Fruit fly (Drosophila melanogaster) whole organism, embryonic: ENCODE results near the gene hd.

Source experiments
- Asciz ChIP-seq: fragments of 200-800 bp; sonication (Bioruptor generic); optimal IDR thresholded peaks from 2 replicates; lab custom pipeline; 2017; ENCODE audit warnings: missing biosample characterization, mild to moderate bottlenecking, missing genetic modification characterization, missing genetic modification reagents
- B-H1 ChIP-seq: fragments of 200-800 bp; sonication (Bioruptor generic); IDR thresholded peaks from 3 replicates; pipeline ENCODE4 v1.3.6; 2022; ENCODE audit warnings: missing biosample characterization, missing genetic modification characterization
- CG10654 ChIP-seq: fragments of 200-800 bp; sonication (Bioruptor generic); optimal IDR thresholded peaks from 2 replicates; lab custom pipeline; 2016; ENCODE audit warnings: missing biosample characterization, missing genetic modification characterization
- CG11696 ChIP-seq: fragments of 200-800 bp; sonication (Bioruptor generic); IDR thresholded peaks from 2 replicates; pipeline ENCODE4 v1.3.6; 2022; ENCODE audit warnings: missing biosample characterization, missing genetic modification characterization
- CG12769 ChIP-seq: fragments of 200-800 bp; sonication (Bioruptor generic); optimal IDR thresholded peaks from 2 replicates; lab custom pipeline; 2019; ENCODE audit warnings: missing biosample characterization, mild to moderate bottlenecking, missing genetic modification characterization, moderate library complexity
- CG14441 ChIP-seq: fragments of 200-800 bp; sonication (Bioruptor generic); IDR thresholded peaks from 2 replicates; pipeline ENCODE4 v1.3.6; 2022; ENCODE audit warnings: missing biosample characterization, missing genetic modification characterization
- CG14667 ChIP-seq: fragments of 200-800 bp; sonication (Bioruptor generic); IDR thresholded peaks from 2 replicates; pipeline ENCODE4 v1.3.6; 2022; ENCODE audit warnings: missing biosample characterization, missing genetic modification characterization
- CG15073 ChIP-seq: fragments of 200-800 bp; sonication (Bioruptor generic); optimal IDR thresholded peaks from 2 replicates; lab custom pipeline; 2016; ENCODE audit warnings: missing biosample characterization, missing genetic modification characterization
- CG1529 ChIP-seq: fragments of 200-800 bp; sonication (Bioruptor generic); optimal IDR thresholded peaks from 3 replicates; lab custom pipeline; 2018; ENCODE audit warnings: missing biosample characterization, missing genetic modification characterization
- CG30403 ChIP-seq: fragments of 200-800 bp; sonication (Bioruptor generic); optimal IDR thresholded peaks from 3 replicates; lab custom pipeline; 2016; ENCODE audit warnings: missing biosample characterization, missing genetic modification characterization
- CG31365 ChIP-seq: fragments of 200-800 bp; sonication (Bioruptor generic); optimal IDR thresholded peaks from 2 replicates; lab custom pipeline; 2018; ENCODE audit warnings: missing biosample characterization, mild to moderate bottlenecking, missing genetic modification characterization
- CG32532 ChIP-seq: fragments of 200-800 bp; sonication (Bioruptor generic); IDR thresholded peaks from 2 replicates; pipeline ENCODE4 v1.3.6; 2022; ENCODE audit warnings: missing biosample characterization, missing genetic modification characterization
- CG3726 ChIP-seq: fragments of 200-800 bp; sonication (Bioruptor generic); IDR thresholded peaks from 3 replicates; pipeline ENCODE4, ENCODE4 v1.3.6; 2022; ENCODE audit warnings: missing biosample characterization, missing genetic modification characterization
- CG4617 ChIP-seq: fragments of 200-800 bp; sonication (Bioruptor generic); optimal IDR thresholded peaks from 3 replicates; lab custom pipeline; 2016; ENCODE audit warnings: missing biosample characterization, missing genetic modification characterization, borderline replicate concordance
- CG4707 ChIP-seq: fragments of 200-800 bp; sonication (Bioruptor generic); optimal IDR thresholded peaks from 2 replicates; lab custom pipeline; 2018; ENCODE audit warnings: missing biosample characterization, mild to moderate bottlenecking, missing genetic modification characterization, moderate library complexity
- CG4730 ChIP-seq: fragments of 200-800 bp; sonication (Bioruptor generic); IDR thresholded peaks from 2 replicates; pipeline ENCODE4 v1.3.6; 2022; ENCODE audit warnings: missing biosample characterization, missing genetic modification characterization
- CG4820 ChIP-seq: fragments of 200-800 bp; sonication (Bioruptor generic); optimal IDR thresholded peaks from 3 replicates; lab custom pipeline; 2016; ENCODE audit warnings: missing biosample characterization, missing genetic modification characterization
- CG5180 ChIP-seq: fragments of 200-800 bp; sonication (Bioruptor generic); optimal IDR thresholded peaks from 3 replicates; lab custom pipeline; 2017; ENCODE audit warnings: missing biosample characterization, missing genetic modification characterization, mild to moderate bottlenecking, moderate library complexity, missing genetic modification reagents
- CG8089 ChIP-seq: fragments of 200-800 bp; sonication (Bioruptor generic); optimal IDR thresholded peaks from 3 replicates; lab custom pipeline; 2016; ENCODE audit warnings: missing biosample characterization, missing genetic modification characterization
- CTCF ChIP-seq: fragments of 200-800 bp; sonication (Bioruptor generic); optimal IDR thresholded peaks from 2 replicates; lab custom pipeline; 2017; ENCODE audit warnings: missing biosample characterization, mild to moderate bottlenecking, missing genetic modification characterization, moderate library complexity
- CkIIα-i1 ChIP-seq: fragments of 200-800 bp; sonication (Bioruptor generic); IDR thresholded peaks from 2 replicates; pipeline ENCODE4 v1.3.6; 2022; ENCODE audit warnings: missing biosample characterization, missing genetic modification characterization
- Dip3 ChIP-seq: fragments of 200-800 bp; sonication (Bioruptor generic); optimal IDR thresholded peaks from 3 replicates; lab custom pipeline; 2016; ENCODE audit warnings: missing biosample characterization, missing genetic modification characterization
- GATAe ChIP-seq: fragments of 200-800 bp; sonication (Bioruptor generic); conservative IDR thresholded peaks from 2 replicates; pipeline ENCODE4 v1.3.6; 2022; ENCODE audit warnings: missing biosample characterization, missing genetic modification characterization
- Med ChIP-seq: fragments of 200-800 bp; sonication (Bioruptor generic); peaks from one replicate; lab custom pipeline; 2016; ENCODE audit warnings: missing biosample characterization, missing genetic modification characterization, mild to moderate bottlenecking, inconsistent platforms, moderate library complexity
- Mrtf ChIP-seq: fragments of 200-800 bp; sonication (Bioruptor generic); IDR thresholded peaks from 3 replicates; pipeline ENCODE4 v1.3.6; 2022; ENCODE audit warnings: missing biosample characterization, missing genetic modification characterization
- Pdp1 ChIP-seq, 2 experiments: fragments of 200-800 bp; sonication (Bioruptor generic); optimal IDR thresholded peaks; 3 replicates each; lab custom pipeline; 2016; ENCODE audit warnings: missing biosample characterization in 2 of 2, missing genetic modification characterization in 2 of 2, mild to moderate bottlenecking in 1 of 2, moderate library complexity in 1 of 2
- Rfx ChIP-seq: fragments of 200-800 bp; sonication (Bioruptor generic); IDR thresholded peaks from 2 replicates; pipeline ENCODE4 v1.3.6; 2022; ENCODE audit warnings: missing biosample characterization, missing genetic modification characterization
- Rx ChIP-seq: fragments of 200-800 bp; sonication (Bioruptor generic); IDR thresholded peaks from 2 replicates; pipeline ENCODE4 v1.3.6; 2022; ENCODE audit warnings: missing biosample characterization, missing genetic modification characterization
- ase ChIP-seq: fragments of 200-800 bp; sonication (Bioruptor generic); IDR thresholded peaks from 3 replicates; pipeline ENCODE4 v1.3.6; 2022; ENCODE audit warnings: missing biosample characterization, missing genetic modification characterization
- bsh ChIP-seq, 2 experiments: fragments of 200-800 bp; sonication (Bioruptor generic); optimal IDR thresholded peaks; 2 replicates each; lab custom pipeline; 2017 to 2018; ENCODE audit warnings: mild to moderate bottlenecking in 2 of 2, missing biosample characterization in 2 of 2, missing genetic modification characterization in 2 of 2, moderate library complexity in 1 of 2
- exex ChIP-seq: fragments of 200-800 bp; sonication (Bioruptor generic); optimal IDR thresholded peaks from 4 replicates; lab custom pipeline; 2018; ENCODE audit warnings: missing biosample characterization, mild to moderate bottlenecking, missing genetic modification characterization, moderate library complexity
- gcm2 ChIP-seq: fragments of 200-800 bp; sonication (Bioruptor generic); optimal IDR thresholded peaks from 2 replicates; lab custom pipeline; 2016; ENCODE audit warnings: missing biosample characterization, missing genetic modification characterization
- gt ChIP-seq: fragments of 200-800 bp; sonication (Bioruptor generic); IDR thresholded peaks from 2 replicates; pipeline ENCODE4 v1.3.6; 2022; ENCODE audit warnings: missing biosample characterization, missing genetic modification characterization
- jigr1 ChIP-seq: fragments of 200-800 bp; sonication (Bioruptor generic); IDR thresholded peaks from 3 replicates; pipeline ENCODE4 v1.3.6; 2022; ENCODE audit warnings: missing biosample characterization, missing genetic modification characterization
- jing ChIP-seq: fragments of 200-800 bp; sonication (Bioruptor generic); optimal IDR thresholded peaks from 2 replicates; lab custom pipeline; 2018; ENCODE audit warnings: missing biosample characterization, mild to moderate bottlenecking, missing genetic modification characterization
- ken ChIP-seq: fragments of 200-800 bp; sonication (Bioruptor generic); IDR thresholded peaks from 3 replicates; pipeline ENCODE4 v1.3.6; 2022; ENCODE audit warnings: missing biosample characterization, missing genetic modification characterization
- lbe ChIP-seq: fragments of 200-800 bp; sonication (Bioruptor generic); optimal IDR thresholded peaks from 2 replicates; lab custom pipeline; 2016; ENCODE audit warnings: missing biosample characterization, mild to moderate bottlenecking, missing genetic modification characterization
- mam ChIP-seq: fragments of 200-800 bp; sonication (Bioruptor generic); optimal IDR thresholded peaks from 3 replicates; lab custom pipeline; 2016; ENCODE audit warnings: missing biosample characterization, missing genetic modification characterization
- mirr ChIP-seq: fragments of 200-800 bp; sonication (Bioruptor generic); optimal IDR thresholded peaks from 3 replicates; lab custom pipeline; 2018; ENCODE audit warnings: missing biosample characterization, mild to moderate bottlenecking, missing genetic modification characterization
- nerfin-1 ChIP-seq: fragments of 200-800 bp; sonication (Bioruptor generic); optimal IDR thresholded peaks from 3 replicates; lab custom pipeline; 2019; ENCODE audit warnings: missing biosample characterization, mild to moderate bottlenecking, missing genetic modification characterization, moderate library complexity
- rib ChIP-seq: fragments of 200-800 bp; sonication (Bioruptor generic); IDR thresholded peaks from 2 replicates; pipeline ENCODE4 v1.3.6; 2022; ENCODE audit warnings: missing biosample characterization, missing genetic modification characterization
- salm ChIP-seq: fragments of 200-800 bp; sonication (Bioruptor generic); optimal IDR thresholded peaks from 2 replicates; lab custom pipeline; 2018; ENCODE audit warnings: missing biosample characterization, mild to moderate bottlenecking, missing genetic modification characterization
- sc ChIP-seq, 3 experiments: fragments of >200 bp in 2 of 3; fragments of 200-800 bp in 1 of 3; sonication (Bioruptor generic) in 1 of 3; optimal IDR thresholded peaks; 2 replicates in 2 of 3; 3 replicates in 1 of 3; lab custom pipeline; 2017; ENCODE audit warnings: mild to moderate bottlenecking in 1 of 3, missing biosample characterization in 1 of 3, missing genetic modification characterization in 1 of 3, missing genetic modification reagents in 1 of 3
- sisA ChIP-seq: fragments of 200-800 bp; sonication (Bioruptor generic); IDR thresholded peaks from 2 replicates; pipeline ENCODE4 v1.3.6; 2022; ENCODE audit warnings: missing biosample characterization, missing genetic modification characterization
- sr ChIP-seq: fragments of 200-800 bp; sonication (Bioruptor generic); IDR thresholded peaks from 3 replicates; pipeline ENCODE4 v1.3.6; 2022; ENCODE audit warnings: missing biosample characterization, missing genetic modification characterization
- stc ChIP-seq: fragments of 200-800 bp; sonication (Bioruptor generic); IDR thresholded peaks from 2 replicates; pipeline ENCODE4 v1.3.6; 2022; ENCODE audit warnings: missing biosample characterization, missing genetic modification characterization
- sug ChIP-seq: fragments of 200-800 bp; optimal IDR thresholded peaks from 2 replicates; lab custom pipeline; 2019; ENCODE audit warnings: missing biosample characterization, mild to moderate bottlenecking, missing genetic modification characterization, moderate library complexity
- tup ChIP-seq: fragments of 200-800 bp; sonication (Bioruptor generic); optimal IDR thresholded peaks from 2 replicates; lab custom pipeline; 2016; ENCODE audit warnings: missing biosample characterization, mild to moderate bottlenecking, missing genetic modification characterization, moderate library complexity
- wek ChIP-seq: fragments of 200-800 bp; sonication (Bioruptor generic); optimal IDR thresholded peaks from 3 replicates; lab custom pipeline; 2018; ENCODE audit warnings: missing biosample characterization, mild to moderate bottlenecking, missing genetic modification characterization, moderate library complexity

hd gene

DNA sequence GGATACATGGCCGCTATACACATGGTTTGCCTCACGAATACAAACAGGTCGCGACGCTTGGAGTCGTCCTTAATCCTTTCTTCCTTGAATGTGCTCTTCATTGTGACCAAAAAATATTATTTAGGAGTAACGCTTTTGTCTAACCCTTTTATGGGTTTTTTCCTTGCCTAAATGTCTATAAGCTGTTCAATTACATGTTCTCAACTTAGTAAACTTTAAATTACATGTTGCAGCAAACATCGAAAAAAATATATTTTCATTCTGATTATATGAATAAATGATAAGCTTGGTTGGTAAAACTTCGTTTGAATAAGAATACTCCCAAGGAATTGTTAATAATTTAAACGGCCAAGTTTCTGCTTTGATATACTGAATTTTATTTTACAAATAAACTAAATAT lies 24.3 kb upstream of the hd start, which contains the start of gene Or83a:
Or83a (minus strand) TSS at position 101 of the 400 bp plus-strand sequence.
- no peak for TF ChIP-seq tup (GFP tag; lab: Kevin White, UChicago)
- TF ChIP-seq ken (GFP tag; lab: Robert Waterston, UW), result no peak
- no peak for TF ChIP-seq CG1529 (GFP tag; lab: Kevin White, UChicago)
- no peak for TF ChIP-seq Pdp1 (GFP tag; optimal IDR thresholded peaks at IDR 0.05; lab: Kevin White, UChicago)
- TF ChIP-seq lbe (GFP tag; lab: Kevin White, UChicago), result no peak
- TF ChIP-seq sc (optimal IDR thresholded peaks at IDR 0.05; lab: Kevin White, UChicago), result no peak
- TF ChIP-seq sc (GFP tag; optimal IDR thresholded peaks at IDR 0.05; lab: Kevin White, UChicago), result no peak
- TF ChIP-seq salm (tag; lab: Kevin White, UChicago), result no peak

dm6 chr3R:5395210-5395609 lies 20.4 kb upstream of the hd start:
- TF ChIP-seq CG15073 (GFP tag; lab: Kevin White, UChicago) (no peak), mirr (peak; percentile 10), jigr1 (no peak), sisA (GFP tag; lab: Robert Waterston, UW) (no peak), GATAe (GFP tag; lab: Robert Waterston, UW) (peak; percentile 49), Rfx (no peak), CG12769 (tag; lab: Kevin White, UChicago) (no peak), CkIIα-i1 (GFP tag; lab: Robert Waterston, UW) (no peak), B-H1 (GFP tag; lab: Robert Waterston, UW) (no peak), mam (no peak), CTCF (GFP tag; lab: Kevin White, UChicago) (no peak), Pdp1 (GFP tag; optimal IDR thresholded peaks at IDR 0.05; lab: Kevin White, UChicago) (peak in 1 of 2 experiments; percentile 17), sr (no peak), exex (tag; lab: Kevin White, UChicago) (peak; percentile 66), Med (GFP tag; lab: Kevin White, UChicago) (peak; percentile 58)

DNA sequence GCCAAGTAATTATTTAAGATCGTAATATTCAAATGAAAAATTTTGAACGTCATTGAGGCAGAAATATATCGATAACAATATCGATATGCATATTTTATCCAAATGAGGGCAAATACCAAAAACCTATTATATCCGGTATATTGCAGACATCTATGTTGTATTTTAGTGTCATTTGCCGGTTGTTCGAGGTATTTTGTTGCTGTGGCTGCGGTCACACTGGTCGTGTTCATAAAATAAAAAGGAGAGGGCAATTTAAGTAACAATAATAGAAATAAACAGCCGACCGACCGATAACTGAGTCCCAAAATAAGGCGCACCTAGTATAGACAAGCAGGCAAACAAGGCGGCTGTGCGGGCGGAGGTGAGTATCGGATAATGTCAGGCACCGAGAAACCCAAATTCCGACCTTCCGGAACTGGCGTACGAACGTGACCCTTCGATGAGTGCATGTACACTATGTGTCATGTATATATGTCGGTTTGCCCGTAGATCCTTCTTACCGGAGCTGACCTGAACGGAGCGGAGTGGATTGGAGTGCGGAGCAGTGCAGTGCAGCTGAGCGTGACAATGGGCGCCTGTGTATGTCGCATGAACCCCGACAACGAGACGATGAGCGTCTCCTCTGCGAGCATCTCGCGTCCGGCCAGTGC lies 19.1 kb upstream of the hd start, which contains the start of gene CG1172:
CG1172 (plus strand) TSS at position 181 of the 650 bp plus-strand sequence.
- TF ChIP-seq stc (no peak), CG10654 (GFP tag; lab: Kevin White, UChicago) (no peak), CG11696 (GFP tag; lab: Robert Waterston, UW) (no peak), CG3726 (GFP tag; lab: Robert Waterston, UW) (no peak), gcm2 (GFP tag; lab: Kevin White, UChicago) (no peak), CG30403 (GFP tag; lab: Kevin White, UChicago) (no peak), CG14667 (GFP tag; lab: Robert Waterston, UW) (no peak), bsh (GFP tag; optimal IDR thresholded peaks at IDR 0.05; lab: Kevin White, UChicago) (no peak), sug (tag; lab: Kevin White, UChicago) (peak; percentile 25), CG14441 (GFP tag; lab: Robert Waterston, UW) (no peak), wek (GFP tag; lab: Kevin White, UChicago) (no peak), CG8089 (GFP tag; lab: Kevin White, UChicago) (no peak), gt (GFP tag; lab: Robert Waterston, UW) (no peak), ase (no peak), CG5180 (GFP tag; lab: Kevin White, UChicago) (no peak), Rx (GFP tag; lab: Robert Waterston, UW) (no peak), nerfin-1 (tag; lab: Kevin White, UChicago) (no peak), CG32532 (no peak), rib (GFP tag; lab: Robert Waterston, UW) (no peak), CG4707 (GFP tag; lab: Kevin White, UChicago) (no peak), CG4820 (no peak), Mrtf (GFP tag; lab: Robert Waterston, UW) (no peak), CG4730 (GFP tag; lab: Robert Waterston, UW) (no peak), CG31365 (no peak), Asciz (GFP tag; lab: Kevin White, UChicago) (no peak), CG4617 (GFP tag; lab: Kevin White, UChicago) (peak; percentile 86), jing (GFP tag; lab: Kevin White, UChicago) (no peak), Dip3 (GFP tag; lab: Kevin White, UChicago) (no peak)
